Worm (Caenorhabditis elegans) whole organism, early embryonic: ENCODE measurements around the gene Y1B5A.1.

Experiments used
- F13C5.2 ChIP-seq: sonication (generic microtip); optimal IDR thresholded peaks from 2 replicates; lab custom pipeline; 2017; ENCODE audit warnings: mild to moderate bottlenecking, missing genetic modification characterization, inconsistent platforms, missing compliant biosample characterization
- ama-1 ChIP-seq: fragments of 150-350 bp; optimal IDR thresholded peaks from 2 replicates; lab custom pipeline; 2014

DNA sequence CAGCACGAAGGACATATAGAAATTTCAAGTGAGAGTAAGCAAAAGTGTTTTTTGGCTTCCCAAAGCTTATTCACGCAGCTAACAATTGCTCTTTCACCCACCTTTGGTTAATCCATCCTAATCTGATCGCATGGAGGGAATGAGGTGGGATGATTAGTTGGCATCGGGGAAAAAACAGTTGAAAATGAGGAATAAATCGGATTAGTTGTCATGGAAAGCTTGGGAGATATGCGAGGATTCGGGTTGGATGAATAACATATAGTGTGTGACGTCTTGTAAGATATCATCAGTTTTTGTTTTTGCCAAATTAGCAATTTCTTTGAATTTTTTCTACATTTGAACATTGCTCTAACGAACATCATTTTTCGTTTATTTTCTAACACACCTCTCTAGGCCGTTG lies 43.4 kb downstream of the Y1B5A.1 start:
- TF ChIP-seq ama-1 (no peak), F13C5.2 (tag; lab: Kevin White, UChicago) (no peak)
